Fruit fly (Drosophila melanogaster): ENCODE data around the gene CG15211.

Gene CG15211

DNA sequence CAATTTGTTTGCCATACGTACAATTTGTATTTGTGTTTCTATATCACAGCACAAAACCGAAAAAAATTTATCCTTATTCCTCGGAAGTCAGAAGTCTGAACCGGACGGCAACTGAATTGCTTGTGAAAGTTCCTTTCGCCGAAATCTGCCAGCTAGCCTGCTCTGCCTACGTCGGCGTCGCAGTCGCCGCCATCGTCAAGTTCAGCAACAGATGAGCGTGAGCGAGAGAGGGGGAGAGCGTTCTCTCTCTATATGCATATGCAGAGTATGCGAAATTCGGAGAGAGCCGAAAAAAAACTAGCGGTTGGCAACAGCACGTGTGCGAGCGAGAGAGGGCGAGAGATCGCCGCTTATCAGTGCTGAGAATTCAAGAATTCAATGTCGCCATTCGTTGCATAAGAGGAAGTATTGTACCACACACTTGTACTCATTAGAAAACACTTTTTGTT is 12.0 kb downstream of the CG15211 start (continued):
- TF ChIP-seq CG12299 (tag; optimal IDR thresholded peaks at IDR 0.05) (no peak), BEAF-32 (GFP tag; optimal IDR thresholded peaks at IDR 0.05) (no peak), chinmo (GFP tag; IDR thresholded peaks at IDR 0.05; ENCODE audit: partially characterized antibody) (peak; percentile 80; the same call in 2 of the 4 replicates), Eip74EF (GFP tag; optimal IDR thresholded peaks at IDR 0.05) (no peak), crp (GFP tag; optimal IDR thresholded peaks at IDR 0.05) (no peak), az2 (GFP tag; optimal IDR thresholded peaks at IDR 0.05) (no peak), ci (GFP tag; IDR thresholded peaks at IDR 0.05) (peak; percentile 57; the same call in 2 of the 3 replicates), dan (GFP tag; IDR thresholded peaks at IDR 0.05) (no peak), CG8290 (GFP tag; optimal IDR thresholded peaks at IDR 0.05) (no peak), CG8290 (tag; optimal IDR thresholded peaks at IDR 0.05) (peak in 1 of 2 experiments; percentile 21), ATbp (GFP tag; optimal IDR thresholded peaks at IDR 0.05) (no peak), chm (GFP tag; IDR thresholded peaks at IDR 0.05) (peak; percentile 50; the same call in 1 of the 2 replicates), Hmx (GFP tag; optimal IDR thresholded peaks at IDR 0.05) (no peak), CG7786 (GFP tag; optimal IDR thresholded peaks at IDR 0.05) (no peak), pb (GFP tag; optimal IDR thresholded peaks at IDR 0.05) (no peak), CG16813 (GFP tag; IDR thresholded peaks at IDR 0.05; ENCODE audit: partially characterized antibody) (0 out of 3 replicates have a peak, but pooled peaks have one; percentile 16), CG14965 (GFP tag; optimal IDR thresholded peaks at IDR 0.05; ENCODE audit: borderline replicate concordance) (no peak), CG15269 (tag; optimal IDR thresholded peaks at IDR 0.05) (no peak), CG10462 (GFP tag; optimal IDR thresholded peaks at IDR 0.05) (no peak), Scr (GFP tag; IDR thresholded peaks at IDR 0.05; ENCODE audit: partially characterized antibody) (no peak), Dp (GFP tag; optimal IDR thresholded peaks at IDR 0.05) (no peak), fru (optimal IDR thresholded peaks at IDR 0.05) (no peak), CG18476 (GFP tag; optimal IDR thresholded peaks at IDR 0.05) (no peak), Sry-δ (GFP tag; optimal IDR thresholded peaks at IDR 0.05) (no peak), CG18599 (GFP tag; optimal IDR thresholded peaks at IDR 0.05) (peak; percentile 26), CG10543 (GFP tag; optimal IDR thresholded peaks at IDR 0.05) (peak; percentile 2), Lhr (GFP tag; optimal IDR thresholded peaks at IDR 0.05) (no peak), run (tag; optimal IDR thresholded peaks at IDR 0.05) (no peak), CG3163 (GFP tag; optimal IDR thresholded peaks at IDR 0.05) (peak; percentile 71), CG1529 (GFP tag; optimal IDR thresholded peaks at IDR 0.05) (no peak), D19A (tag; optimal IDR thresholded peaks at IDR 0.05) (peak; percentile 96), dpn (GFP tag; optimal IDR thresholded peaks at IDR 0.05) (no peak), Blimp-1 (GFP tag; optimal IDR thresholded peaks at IDR 0.05) (no peak), CG12769 (tag; optimal IDR thresholded peaks at IDR 0.05) (peak; percentile 20), CG17829 (tag; optimal IDR thresholded peaks at IDR 0.05) (no peak), Adf1 (GFP tag; IDR thresholded peaks at IDR 0.05) (peak; percentile 97), Bteb2 (GFP tag; optimal IDR thresholded peaks at IDR 0.05) (no peak), kah (GFP tag; optimal IDR thresholded peaks at IDR 0.05) (peak; percentile 4), Dll (GFP tag; IDR thresholded peaks at IDR 0.05; ENCODE audit: partially characterized antibody) (no peak), CG11695 (GFP tag; IDR thresholded peaks at IDR 0.05) (no peak), caup (GFP tag; optimal IDR thresholded peaks at IDR 0.05; ENCODE audit: severe bottlenecking) (peak; percentile 25), usp (GFP tag; optimal IDR thresholded peaks at IDR 0.05) (no peak), CG9932 (GFP tag; IDR thresholded peaks at IDR 0.05) (no peak), CG13287 (GFP tag; IDR thresholded peaks at IDR 0.05; ENCODE audit: partially characterized antibody) (0 out of 2 replicates have a peak, but pooled peaks have one; percentile 22), Tbp (GFP tag; optimal IDR thresholded peaks at IDR 0.05) (no peak), Ets65A (GFP tag) (peak; percentile 18), trh (GFP tag; optimal IDR thresholded peaks at IDR 0.05) (no peak), CG8388 (GFP tag; optimal IDR thresholded peaks at IDR 0.05) (no peak), lab (GFP tag; optimal IDR thresholded peaks at IDR 0.05) (peak; percentile 24), nau (GFP tag; optimal IDR thresholded peaks at IDR 0.05) (no peak)
